Worm (Caenorhabditis elegans) whole organism, L1 larva: ENCODE measurements around the gene fbxa-15.
A peak's percentile ranks its signal among the peaks of the same experiment; 100 is the strongest.

Experiments used
- C04F5.9 ChIP-seq: sonication (generic microtip); optimal IDR thresholded peaks from 2 replicates; lab custom pipeline; 2016; ENCODE audit warnings: missing genetic modification characterization, missing compliant biosample characterization
- C16A3.4 ChIP-seq: fragments of 150-350 bp; optimal IDR thresholded peaks from 2 replicates; lab custom pipeline; 2014; ENCODE audit warnings: missing biosample characterization, missing genetic modification characterization
- C34B4.2 ChIP-seq: sonication (generic microtip); optimal IDR thresholded peaks from 2 replicates; lab custom pipeline; 2017; ENCODE audit warnings: mild to moderate bottlenecking, missing genetic modification characterization, missing compliant biosample characterization
- aly-2 ChIP-seq: fragments of 150-350 bp; optimal IDR thresholded peaks from 2 replicates; lab custom pipeline; 2014; ENCODE audit warnings: missing biosample characterization, missing genetic modification characterization
- blmp-1 ChIP-seq: fragments of 150-350 bp; optimal IDR thresholded peaks from 2 replicates; lab custom pipeline; 2014; ENCODE audit warnings: missing biosample characterization, missing genetic modification characterization
- ceh-8 ChIP-seq: fragments of 200-800 bp; sonication (Bioruptor generic); optimal IDR thresholded peaks from 2 replicates; lab custom pipeline; 2018; ENCODE audit warnings: mild to moderate bottlenecking, missing genetic modification characterization, moderate library complexity, missing compliant biosample characterization
- ceh-90 ChIP-seq: sonication (generic microtip); optimal IDR thresholded peaks from 2 replicates; lab custom pipeline; 2016; ENCODE audit warnings: missing genetic modification characterization, missing compliant biosample characterization
- ces-1 ChIP-seq: fragments of 150-350 bp; optimal IDR thresholded peaks from 2 replicates; lab custom pipeline; 2014; ENCODE audit warnings: missing biosample characterization, missing genetic modification reagents, missing genetic modification characterization
- dsc-1 ChIP-seq: sonication (generic microtip); optimal IDR thresholded peaks from 2 replicates; lab custom pipeline; 2016; ENCODE audit warnings: mild to moderate bottlenecking, missing genetic modification characterization, missing compliant biosample characterization
- efl-1 ChIP-seq, 4 experiments: fragments of 150-350 bp; optimal IDR thresholded peaks in 3 of 4; peaks in 1 of 4; 1 replicate in 1 of 4; 2 replicates in 3 of 4; lab custom pipeline; 2014; ENCODE audit warnings: missing biosample characterization in 2 of 4, missing genetic modification characterization in 2 of 4, missing genetic modification reagents in 2 of 4
- elt-2 ChIP-seq: sonication (generic microtip); optimal IDR thresholded peaks from 2 replicates; lab custom pipeline; 2016; ENCODE audit warnings: missing genetic modification characterization, mild to moderate bottlenecking, inconsistent platforms, missing compliant biosample characterization, missing genetic modification reagents
- elt-3 ChIP-seq, 6 experiments: fragments of 150-350 bp in 1 of 6; sonication (generic microtip); optimal IDR thresholded peaks; 2 replicates each; lab custom pipeline; 2017 to 2018; ENCODE audit warnings: missing biosample characterization in 6 of 6, missing genetic modification characterization in 6 of 6, inconsistent platforms in 1 of 6
- fkh-10 ChIP-seq: sonication (generic microtip); optimal IDR thresholded peaks from 2 replicates; lab custom pipeline; 2017; ENCODE audit warnings: missing biosample characterization, missing genetic modification reagents, missing genetic modification characterization
- fkh-4 ChIP-seq: sonication (generic microtip); optimal IDR thresholded peaks from 2 replicates; lab custom pipeline; 2016; ENCODE audit warnings: missing compliant biosample characterization, missing genetic modification characterization, borderline replicate concordance
- fos-1 ChIP-seq: fragments of 150-350 bp; optimal IDR thresholded peaks from 2 replicates; lab custom pipeline; 2014; ENCODE audit warnings: missing biosample characterization, missing genetic modification characterization
- grh-1 ChIP-seq: fragments of 200-800 bp; sonication (Bioruptor generic); IDR thresholded peaks from 2 replicates; pipeline ENCODE4 v1.3.6; 2022; ENCODE audit warnings: missing genetic modification reagents, missing genetic modification characterization, missing compliant biosample characterization
- hlh-4 ChIP-seq: sonication (generic microtip); optimal IDR thresholded peaks from 2 replicates; lab custom pipeline; 2016; ENCODE audit warnings: mild to moderate bottlenecking, missing genetic modification characterization, missing compliant biosample characterization
- hpl-2 ChIP-seq: fragments of 150-350 bp; optimal IDR thresholded peaks from 2 replicates; lab custom pipeline; 2014; ENCODE audit warnings: missing biosample characterization, missing genetic modification reagents, missing genetic modification characterization
- lin-15B ChIP-seq: fragments of 150-350 bp; sonication (generic microtip); optimal IDR thresholded peaks from 3 replicates; lab custom pipeline; 2014; ENCODE audit warnings: missing biosample characterization, missing genetic modification characterization
- lin-35 ChIP-seq, 2 experiments: fragments of 150-350 bp; optimal IDR thresholded peaks; 2 replicates each; lab custom pipeline; 2014; ENCODE audit warnings: missing biosample characterization in 2 of 2, missing genetic modification characterization in 2 of 2, missing genetic modification reagents in 2 of 2
- mab-9 ChIP-seq: fragments of 200-800 bp; sonication (Bioruptor generic); IDR thresholded peaks from 2 replicates; pipeline ENCODE4 v1.3.6; 2022; ENCODE audit warnings: missing genetic modification reagents, missing genetic modification characterization, missing compliant biosample characterization
- mdl-1 ChIP-seq, 2 experiments: fragments of 150-350 bp; optimal IDR thresholded peaks; 2 replicates each; lab custom pipeline; 2014 to 2017; ENCODE audit warnings: missing biosample characterization in 2 of 2, missing genetic modification characterization in 2 of 2, inconsistent platforms in 1 of 2
- nhr-11 ChIP-seq: fragments of 150-350 bp; optimal IDR thresholded peaks from 2 replicates; lab custom pipeline; 2014; ENCODE audit warnings: missing biosample characterization, missing genetic modification characterization
- nhr-19 ChIP-seq: fragments of 200-800 bp; sonication (Bioruptor generic); conservative IDR thresholded peaks from 2 replicates; pipeline ENCODE4 v1.3.6; 2022; ENCODE audit warnings: missing genetic modification characterization, missing compliant biosample characterization
- nhr-71 ChIP-seq: sonication (generic microtip); optimal IDR thresholded peaks from 2 replicates; lab custom pipeline; 2016; ENCODE audit warnings: mild to moderate bottlenecking, missing genetic modification characterization, moderate library complexity, missing compliant biosample characterization
- nhr-76 ChIP-seq: sonication (generic microtip); optimal IDR thresholded peaks from 2 replicates; lab custom pipeline; 2017; ENCODE audit warnings: missing biosample characterization, missing genetic modification characterization
- nhr-84 ChIP-seq: sonication (generic microtip); optimal IDR thresholded peaks from 2 replicates; lab custom pipeline; 2017; ENCODE audit warnings: missing biosample characterization, missing genetic modification characterization
- nhr-90 ChIP-seq: sonication (generic microtip); optimal IDR thresholded peaks from 2 replicates; lab custom pipeline; 2016; ENCODE audit warnings: mild to moderate bottlenecking, missing genetic modification characterization, missing compliant biosample characterization; ENCODE audit not compliant: poor library complexity
- pag-3 ChIP-seq: sonication (generic microtip); optimal IDR thresholded peaks from 2 replicates; lab custom pipeline; 2017; ENCODE audit warnings: missing genetic modification characterization, mild to moderate bottlenecking, missing compliant biosample characterization, antibody characterized with exemption, borderline replicate concordance; ENCODE audit not compliant: insufficient read depth
- pqm-1 ChIP-seq: sonication (generic microtip); optimal IDR thresholded peaks from 3 replicates; lab custom pipeline; 2017; ENCODE audit warnings: missing biosample characterization, missing genetic modification characterization
- skn-1 ChIP-seq: fragments of 150-350 bp; optimal IDR thresholded peaks from 2 replicates; lab custom pipeline; 2014; ENCODE audit warnings: missing biosample characterization, missing genetic modification characterization
- snpc-4 ChIP-seq: fragments of 150-350 bp; optimal IDR thresholded peaks from 2 replicates; lab custom pipeline; 2014; ENCODE audit warnings: missing biosample characterization, missing genetic modification characterization
- sptf-1 ChIP-seq: fragments of 150-350 bp; optimal IDR thresholded peaks from 2 replicates; lab custom pipeline; 2014; ENCODE audit warnings: missing biosample characterization, missing genetic modification characterization
- unc-30 ChIP-seq: sonication (generic microtip); optimal IDR thresholded peaks from 2 replicates; lab custom pipeline; 2017; ENCODE audit warnings: missing biosample characterization, missing genetic modification characterization
- unc-62 ChIP-seq: fragments of 150-350 bp; optimal IDR thresholded peaks from 2 replicates; lab custom pipeline; 2014; ENCODE audit warnings: missing biosample characterization, missing genetic modification reagents, missing genetic modification characterization
- xbp-1 ChIP-seq: sonication (generic microtip); optimal IDR thresholded peaks from 2 replicates; lab custom pipeline; 2016; ENCODE audit warnings: missing genetic modification characterization, missing compliant biosample characterization
- zag-1 ChIP-seq: fragments of 150-350 bp; optimal IDR thresholded peaks from 2 replicates; lab custom pipeline; 2014; ENCODE audit warnings: missing biosample characterization, missing genetic modification characterization

The fbxa-15 gene

ce11 chrIII:1303414-1303813, 18.0 kb downstream of the fbxa-15 start, which contains the start of gene fbxa-75:
TSS of gene fbxa-75 (plus strand) at chrIII:1303714.
- TF ChIP-seq snpc-4 (tag; lab: Kevin White, UChicago) (no peak), nhr-71 (tag; lab: Kevin White, UChicago) (no peak), hlh-4 (tag; lab: Kevin White, UChicago) (no peak), elt-3 (tag; optimal IDR thresholded peaks at IDR 0.05; lab: Kevin White, UChicago) (no peak), C34B4.2 (tag; lab: Kevin White, UChicago) (no peak), nhr-11 (tag; lab: Kevin White, UChicago) (no peak), skn-1 (tag; lab: Kevin White, UChicago) (no peak), pqm-1 (no peak), hpl-2 (GFP tag; lab: Kevin White, UChicago) (no peak), fos-1 (tag; lab: Kevin White, UChicago) (no peak), ceh-8 (no peak), efl-1 (optimal IDR thresholded peaks at IDR 0.05; lab: Kevin White, UChicago) (no peak), efl-1 (GFP tag; optimal IDR thresholded peaks at IDR 0.05 in 1 of 2; lab: Kevin White, UChicago) (no peak), lin-35 (GFP tag; optimal IDR thresholded peaks at IDR 0.05; lab: Kevin White, UChicago) (no peak), grh-1 (no peak), nhr-84 (tag; lab: Kevin White, UChicago) (no peak), mab-9 (GFP tag; lab: Robert Waterston, UW) (no peak), ceh-90 (tag; lab: Kevin White, UChicago) (no peak)

ce11 chrIII:1297604-1298003, 23.9 kb downstream of the fbxa-15 start, which contains the start of gene fbxa-28:
TSS of gene fbxa-28 (plus strand) at chrIII:1297904.
- TF ChIP-seq aly-2, result no peak
- TF ChIP-seq nhr-19 (GFP tag; lab: Robert Waterston, UW), result no peak
- TF ChIP-seq C16A3.4 (tag; lab: Kevin White, UChicago), result no peak
- no peak for TF ChIP-seq fkh-10 (GFP tag; lab: Kevin White, UChicago)
- no peak for TF ChIP-seq C04F5.9
- TF ChIP-seq nhr-90 (tag; lab: Kevin White, UChicago), result no peak

ce11 chrIII:1295149-1295716, 26.2 kb downstream of the fbxa-15 start, which contains the start of gene fbxa-35:
TSS of gene fbxa-35 (plus strand) at chrIII:1295666.
- TF ChIP-seq elt-2 (tag; lab: Kevin White, UChicago) (peak; percentile 82), efl-1 (optimal IDR thresholded peaks at IDR 0.05; lab: Kevin White, UChicago) (no peak), efl-1 (GFP tag; optimal IDR thresholded peaks at IDR 0.05 in 1 of 2; lab: Kevin White, UChicago) (peak in 1 of 2 experiments; percentile 19), unc-62 (GFP tag; lab: Kevin White, UChicago) (no peak), sptf-1 (tag; lab: Kevin White, UChicago) (no peak), elt-3 (tag; optimal IDR thresholded peaks at IDR 0.05; lab: Kevin White, UChicago) (peak in 2 of 6 experiments; percentile 13)

ce11 chrIII:1293135-1293534, 28.3 kb downstream of the fbxa-15 start, which contains the start of gene fbxa-36:
TSS of gene fbxa-36 (minus strand) at chrIII:1293235.
- no peak for TF ChIP-seq fkh-4 (tag; lab: Kevin White, UChicago)
- TF ChIP-seq zag-1 (tag; lab: Kevin White, UChicago), result no peak
- no peak for TF ChIP-seq mdl-1 (tag; optimal IDR thresholded peaks at IDR 0.05; lab: Kevin White, UChicago)
- TF ChIP-seq ces-1 (GFP tag; lab: Kevin White, UChicago), result no peak
- no peak for TF ChIP-seq lin-15B (tag; lab: Kevin White, UChicago)
- no peak for TF ChIP-seq dsc-1
- TF ChIP-seq unc-62 (GFP tag; lab: Kevin White, UChicago), result no peak
- TF ChIP-seq nhr-76, result no peak
- TF ChIP-seq blmp-1, result no peak
- TF ChIP-seq pag-3 (tag; lab: Kevin White, UChicago), result no peak
- no peak for TF ChIP-seq unc-30
- no peak for TF ChIP-seq xbp-1 (tag; lab: Kevin White, UChicago)
- no peak for TF ChIP-seq fos-1 (tag; lab: Kevin White, UChicago)
